Worm (Caenorhabditis elegans) whole organism, L4 larva: ENCODE results near the gene irld-27.

Experiments
- Y105C5A.15 ChIP-seq: fragments of 200-800 bp; sonication (Bioruptor generic); IDR thresholded peaks from 2 replicates; pipeline ENCODE4 v1.3.6; 2022; ENCODE audit warnings: missing genetic modification characterization, missing compliant biosample characterization
- Y75B8A.6 ChIP-seq: fragments of 200-800 bp; sonication (Bioruptor generic); IDR thresholded peaks from 2 replicates; pipeline ENCODE4 v1.3.6; 2022; ENCODE audit warnings: missing genetic modification reagents, missing genetic modification characterization, missing compliant biosample characterization
- ZK337.2 ChIP-seq: fragments of 200-800 bp; sonication (Bioruptor generic); IDR thresholded peaks from 2 replicates; pipeline ENCODE4 v1.3.6; 2022; ENCODE audit warnings: missing genetic modification reagents, missing genetic modification characterization, missing compliant biosample characterization
- arid-1 ChIP-seq: fragments of 200-800 bp; sonication (Bioruptor generic); conservative IDR thresholded peaks from 2 replicates; pipeline ENCODE4 v1.3.6; 2022; ENCODE audit warnings: missing genetic modification reagents, missing genetic modification characterization, missing compliant biosample characterization
- dmd-6 ChIP-seq: fragments of 200-800 bp; sonication (Bioruptor generic); IDR thresholded peaks from 2 replicates; pipeline ENCODE4 v1.3.6; 2022; ENCODE audit warnings: missing genetic modification reagents, missing genetic modification characterization, missing compliant biosample characterization
- nhr-25 ChIP-seq: sonication (generic microtip); optimal IDR thresholded peaks from 2 replicates; lab custom pipeline; 2017; ENCODE audit warnings: missing genetic modification characterization, mild to moderate bottlenecking, missing compliant biosample characterization, antibody characterized with exemption, moderate library complexity, borderline replicate concordance; ENCODE audit not compliant: insufficient read depth
- nhr-77 ChIP-seq: fragments of 150-350 bp; optimal IDR thresholded peaks from 2 replicates; lab custom pipeline; 2014; ENCODE audit warnings: missing biosample characterization, missing genetic modification characterization
- unc-62 ChIP-seq, 3 experiments: fragments of 150-350 bp in 1 of 3; sonication (generic microtip); optimal IDR thresholded peaks in 2 of 3; peaks in 1 of 3; 1 replicate in 1 of 3; 2 replicates in 2 of 3; lab custom pipeline; 2014 to 2017; ENCODE audit warnings: missing biosample characterization in 3 of 3, missing genetic modification characterization in 3 of 3, missing genetic modification reagents in 3 of 3, missing genotype in 1 of 3

DNA sequence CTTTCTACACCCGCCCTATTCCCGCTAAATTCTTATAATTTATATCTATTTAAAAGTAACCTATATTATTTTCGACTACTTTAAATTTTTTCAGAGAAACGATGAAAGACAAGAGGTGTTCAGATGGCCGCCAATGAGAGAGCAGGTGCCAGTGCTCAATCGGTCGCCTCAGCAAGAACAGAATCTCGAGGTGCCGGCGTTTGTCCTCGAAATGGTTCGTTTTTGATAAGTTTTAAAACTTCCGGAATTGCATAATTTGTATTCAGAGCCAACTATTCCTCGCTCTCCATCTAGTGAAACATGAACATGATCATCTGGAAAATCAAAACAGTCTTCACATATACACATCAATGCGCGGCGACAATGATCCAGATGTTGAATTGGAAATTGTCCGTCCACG, 38.9 kb downstream of the irld-27 start, which contains the start of gene bath-23:
- no peak for TF ChIP-seq Y105C5A.15
- no peak for TF ChIP-seq ZK337.2 (GFP tag; lab: Robert Waterston, UW)
- no peak for TF ChIP-seq Y75B8A.6 (GFP tag; lab: Robert Waterston, UW)
- no peak for TF ChIP-seq arid-1 (GFP tag; lab: Robert Waterston, UW)
- TF ChIP-seq dmd-6 (GFP tag; lab: Robert Waterston, UW), result no peak
- TF ChIP-seq unc-62 (GFP tag; optimal IDR thresholded peaks at IDR 0.05 in 1 of 2; lab: Kevin White, UChicago), result no peak
- no peak for TF ChIP-seq unc-62 (tag; optimal IDR thresholded peaks at IDR 0.05; lab: Kevin White, UChicago)
- TF ChIP-seq nhr-25 (tag; lab: Kevin White, UChicago), result no peak
- no peak for TF ChIP-seq nhr-77
